Fruit fly (Drosophila melanogaster): ENCODE data around the gene ImpL1.

Gene ImpL1

dm6 chr3L:13400872-13401418, 18.4 kb downstream of the ImpL1 start, which contains the start of gene sens:
Gene sens (minus strand): TSS chr3L:13401125.
- TF ChIP-seq CG8478 (optimal IDR thresholded peaks at IDR 0.05) (no peak), Dll (optimal IDR thresholded peaks at IDR 0.05) (no peak), pan (optimal IDR thresholded peaks at IDR 0.05) (no peak), psq (optimal IDR thresholded peaks at IDR 0.05) (no peak), usp (GFP tag; optimal IDR thresholded peaks at IDR 0.05) (no peak), EcR (GFP tag; optimal IDR thresholded peaks at IDR 0.05) (no peak)

- TF ChIP-seq Dll (optimal IDR thresholded peaks at IDR 0.05) (no peak), EcR (GFP tag; optimal IDR thresholded peaks at IDR 0.05) (no peak), usp (GFP tag; optimal IDR thresholded peaks at IDR 0.05) (no peak), pan (optimal IDR thresholded peaks at IDR 0.05) (no peak), psq (optimal IDR thresholded peaks at IDR 0.05) (no peak), CG8478 (optimal IDR thresholded peaks at IDR 0.05) (no peak)
Observed at dm6 chr3L:13403141-13403867, 20.7 kb downstream of the ImpL1 start.

DNA sequence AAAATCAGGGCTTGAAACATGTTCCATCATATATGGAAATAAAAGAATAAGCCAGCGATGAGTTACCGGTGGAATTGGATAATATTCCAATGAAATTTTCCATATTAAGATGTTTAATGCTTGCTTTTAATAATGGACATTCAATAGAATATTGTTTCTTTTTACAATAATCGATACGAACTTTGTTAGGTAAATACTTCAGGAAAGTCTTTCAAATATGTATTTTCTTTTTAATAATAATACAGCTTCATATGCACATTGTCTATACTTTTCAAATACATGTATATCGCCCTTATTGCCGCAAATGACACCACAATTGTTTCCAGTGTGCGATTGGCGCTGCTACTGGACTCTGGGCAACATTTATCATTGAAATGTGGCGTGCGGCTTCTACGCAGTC, 24.3 kb downstream of the ImpL1 start:
- TF ChIP-seq Dll (optimal IDR thresholded peaks at IDR 0.05) (no peak), psq (optimal IDR thresholded peaks at IDR 0.05) (no peak), EcR (GFP tag; optimal IDR thresholded peaks at IDR 0.05) (no peak), usp (GFP tag; optimal IDR thresholded peaks at IDR 0.05) (no peak), pan (optimal IDR thresholded peaks at IDR 0.05) (no peak), CG8478 (optimal IDR thresholded peaks at IDR 0.05) (no peak)

DNA sequence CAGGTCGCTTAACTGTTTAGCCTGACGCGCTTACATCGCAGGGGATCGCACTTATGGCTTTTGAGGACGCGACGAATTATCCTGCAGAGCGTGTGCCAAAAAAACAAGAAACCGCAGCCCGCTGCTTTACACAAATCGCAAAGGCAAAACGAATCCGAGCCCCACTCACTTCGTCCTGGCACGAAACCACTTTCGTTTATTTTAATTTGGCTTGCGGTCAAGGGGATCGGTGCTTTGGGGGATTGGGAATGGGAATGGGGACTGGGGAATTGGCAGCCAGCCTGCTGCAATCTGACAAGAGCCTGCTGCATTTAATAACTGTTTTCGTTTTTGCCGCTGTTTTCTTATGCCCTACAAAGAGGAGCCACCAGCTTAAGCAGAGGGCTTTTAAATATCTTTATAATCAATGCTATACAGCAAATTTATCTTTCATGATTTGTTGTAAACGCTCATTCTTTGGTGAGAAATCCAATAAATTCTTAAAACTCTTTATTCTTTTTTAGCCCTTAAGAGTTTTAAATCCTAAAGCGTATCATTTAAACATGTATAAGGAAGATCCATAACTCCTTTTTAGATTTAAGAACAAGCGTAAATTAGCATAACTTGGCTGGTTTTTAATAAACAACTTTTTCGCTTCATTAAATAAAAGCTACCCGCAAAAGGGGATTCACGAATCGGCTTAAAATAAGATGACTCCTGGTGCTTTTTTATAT, 27.4 kb downstream of the ImpL1 start:
- TF ChIP-seq CG8478 (optimal IDR thresholded peaks at IDR 0.05): no peak
- no peak for TF ChIP-seq Dll (optimal IDR thresholded peaks at IDR 0.05)
- no peak for TF ChIP-seq EcR (GFP tag; optimal IDR thresholded peaks at IDR 0.05)
- no peak for TF ChIP-seq psq (optimal IDR thresholded peaks at IDR 0.05)
- TF ChIP-seq pan (optimal IDR thresholded peaks at IDR 0.05): no peak
- TF ChIP-seq usp (GFP tag; optimal IDR thresholded peaks at IDR 0.05): no peak

DNA sequence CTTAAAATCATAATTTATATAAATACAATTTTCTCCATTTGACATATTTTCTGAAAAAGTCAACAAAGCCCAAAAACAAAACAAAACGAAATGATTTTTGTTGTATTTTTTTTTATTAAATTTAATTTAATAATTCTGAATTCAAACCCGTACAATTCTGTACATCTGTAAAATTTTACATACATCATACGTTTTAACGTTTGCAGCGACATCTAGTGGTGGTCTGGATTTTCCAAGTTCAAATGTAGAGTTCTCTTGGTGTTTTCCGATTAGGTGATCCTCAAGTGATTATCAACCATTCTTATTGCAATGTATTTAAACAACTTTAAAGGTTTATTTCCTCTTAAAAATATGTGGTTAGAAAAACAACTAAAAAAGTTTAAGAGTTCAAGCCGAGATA, 28.4 kb downstream of the ImpL1 start:
- no peak for TF ChIP-seq psq (optimal IDR thresholded peaks at IDR 0.05)
- no peak for TF ChIP-seq pan (optimal IDR thresholded peaks at IDR 0.05)
- no peak for TF ChIP-seq Dll (optimal IDR thresholded peaks at IDR 0.05)
- TF ChIP-seq usp (GFP tag; optimal IDR thresholded peaks at IDR 0.05): no peak
- TF ChIP-seq EcR (GFP tag; optimal IDR thresholded peaks at IDR 0.05): no peak
- no peak for TF ChIP-seq CG8478 (optimal IDR thresholded peaks at IDR 0.05)

DNA sequence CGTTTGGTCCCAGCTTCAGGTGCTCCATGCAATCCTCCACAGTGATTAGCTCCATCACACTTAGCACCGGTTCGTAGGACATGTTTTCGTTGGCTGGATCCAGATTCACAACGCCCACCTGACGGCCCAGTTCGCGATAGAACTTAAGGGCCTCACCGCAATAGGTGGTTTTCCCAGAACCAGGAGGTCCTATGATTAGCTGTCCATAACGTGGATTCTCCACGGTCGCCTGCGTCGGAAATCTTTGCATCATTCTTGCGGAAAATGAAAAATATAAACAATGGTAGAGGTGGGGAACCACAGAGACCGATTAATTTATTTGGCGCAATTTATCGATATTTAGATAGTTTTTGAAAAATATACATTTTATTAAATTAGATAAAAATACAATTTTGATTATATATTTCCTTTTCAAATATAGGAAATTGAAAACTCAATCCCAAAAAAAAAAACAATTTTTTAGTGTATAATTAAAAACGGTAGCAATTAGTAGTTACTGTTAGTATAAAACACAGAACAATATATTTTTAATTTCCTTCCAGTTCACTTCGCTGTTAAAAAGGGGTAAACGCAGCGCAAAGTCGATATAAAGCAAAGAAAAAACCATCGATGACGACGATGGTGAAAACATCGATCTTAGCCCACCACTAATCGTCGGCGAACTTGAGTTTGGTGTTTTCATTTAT, 29.8 kb downstream of the ImpL1 start, which contains the start of the genes CG10222 and flr:
Gene CG10222 (minus strand): TSS at position 254 of the 686 bp plus-strand sequence.
Gene flr (plus strand): TSS at position 644 of the 686 bp plus-strand sequence.
- TF ChIP-seq psq (optimal IDR thresholded peaks at IDR 0.05): no peak
- no peak for TF ChIP-seq pan (optimal IDR thresholded peaks at IDR 0.05)
- TF ChIP-seq CG8478 (optimal IDR thresholded peaks at IDR 0.05): no peak
- TF ChIP-seq usp (GFP tag; optimal IDR thresholded peaks at IDR 0.05): no peak
- TF ChIP-seq Dll (optimal IDR thresholded peaks at IDR 0.05): no peak
- TF ChIP-seq EcR (GFP tag; optimal IDR thresholded peaks at IDR 0.05): no peak

- TF ChIP-seq EcR (GFP tag; optimal IDR thresholded peaks at IDR 0.05): no peak
- TF ChIP-seq psq (optimal IDR thresholded peaks at IDR 0.05): no peak
- no peak for TF ChIP-seq usp (GFP tag; optimal IDR thresholded peaks at IDR 0.05)
- TF ChIP-seq CG8478 (optimal IDR thresholded peaks at IDR 0.05): no peak
- TF ChIP-seq Dll (optimal IDR thresholded peaks at IDR 0.05): no peak
- TF ChIP-seq pan (optimal IDR thresholded peaks at IDR 0.05): no peak
Observed at dm6 chr3L:13412886-13413224, 30.3 kb downstream of the ImpL1 start.

dm6 chr3L:13420212-13420611, 37.6 kb downstream of the ImpL1 start:
- TF ChIP-seq Dll (optimal IDR thresholded peaks at IDR 0.05): no peak
- no peak for TF ChIP-seq usp (GFP tag; optimal IDR thresholded peaks at IDR 0.05)
- TF ChIP-seq pan (optimal IDR thresholded peaks at IDR 0.05): no peak
- TF ChIP-seq psq (optimal IDR thresholded peaks at IDR 0.05): no peak
- TF ChIP-seq EcR (GFP tag; optimal IDR thresholded peaks at IDR 0.05): no peak
- no peak for TF ChIP-seq CG8478 (optimal IDR thresholded peaks at IDR 0.05)

DNA sequence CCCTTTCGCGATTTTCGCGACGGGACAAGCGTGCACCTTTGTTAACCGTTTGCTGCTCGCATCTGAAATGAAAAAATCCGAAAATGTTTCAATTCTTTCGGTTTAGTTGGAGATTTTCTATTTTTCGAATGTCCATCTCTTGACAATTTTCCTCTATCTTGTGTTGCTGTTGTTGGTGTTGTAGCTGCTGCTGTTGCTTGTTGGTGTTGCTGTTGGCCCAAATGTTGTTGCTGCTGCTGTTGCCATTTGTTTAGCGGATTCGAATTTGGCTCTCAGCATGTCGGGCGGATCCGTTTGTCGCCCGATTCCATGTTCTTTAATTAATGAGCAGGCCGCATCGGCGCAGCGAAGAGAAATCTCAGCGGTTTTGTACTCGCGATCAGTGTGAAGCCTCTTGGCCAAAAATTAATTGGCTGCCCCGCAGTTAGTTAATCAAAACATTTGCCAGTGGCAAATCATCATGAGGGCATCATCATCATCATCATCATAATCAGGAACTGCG, 39.8 kb downstream of the ImpL1 start, which contains the start of gene CG32121:
Gene CG32121 (minus strand): TSS at position 51 of the 502 bp plus-strand sequence.
- TF ChIP-seq CG8478 (optimal IDR thresholded peaks at IDR 0.05) (no peak), usp (GFP tag; optimal IDR thresholded peaks at IDR 0.05) (no peak)

DNA sequence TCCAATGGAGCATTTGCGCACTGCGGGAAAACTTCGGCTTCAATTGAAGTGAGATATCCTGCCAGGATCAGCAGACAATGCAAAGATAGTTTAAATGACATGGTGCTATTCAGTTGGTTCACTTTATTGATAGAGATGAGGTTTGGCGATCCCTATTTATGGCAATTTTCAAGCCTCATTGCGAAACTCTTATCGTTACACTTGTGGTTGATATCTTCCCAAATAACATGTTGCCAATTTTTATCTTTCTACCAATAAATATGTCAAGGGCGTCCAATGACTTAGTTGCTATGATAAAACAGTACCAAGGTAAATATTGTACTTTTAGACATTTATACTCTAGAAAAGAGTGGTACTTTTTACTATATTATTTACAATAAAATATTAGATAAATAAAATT, 41.5 kb downstream of the ImpL1 start, which contains the start of gene CG33263:
Gene CG33263 (minus strand): TSS at position 101 of the 400 bp plus-strand sequence.
- TF ChIP-seq psq (optimal IDR thresholded peaks at IDR 0.05): no peak
- no peak for TF ChIP-seq Dll (optimal IDR thresholded peaks at IDR 0.05)
- TF ChIP-seq pan (optimal IDR thresholded peaks at IDR 0.05): no peak

- TF ChIP-seq psq (optimal IDR thresholded peaks at IDR 0.05) (no peak), EcR (GFP tag; optimal IDR thresholded peaks at IDR 0.05) (no peak), Dll (optimal IDR thresholded peaks at IDR 0.05) (no peak), pan (optimal IDR thresholded peaks at IDR 0.05) (no peak), CG8478 (optimal IDR thresholded peaks at IDR 0.05) (no peak), usp (GFP tag; optimal IDR thresholded peaks at IDR 0.05) (no peak)
Observed at dm6 chr3L:13425571-13425970, 43.0 kb downstream of the ImpL1 start, which contains the start of gene CG14106. Gene CG14106 (minus strand): TSS chr3L:13425671.
